Fruit fly (Drosophila melanogaster): Measurements from ENCODE around the gene heix.

DNA sequence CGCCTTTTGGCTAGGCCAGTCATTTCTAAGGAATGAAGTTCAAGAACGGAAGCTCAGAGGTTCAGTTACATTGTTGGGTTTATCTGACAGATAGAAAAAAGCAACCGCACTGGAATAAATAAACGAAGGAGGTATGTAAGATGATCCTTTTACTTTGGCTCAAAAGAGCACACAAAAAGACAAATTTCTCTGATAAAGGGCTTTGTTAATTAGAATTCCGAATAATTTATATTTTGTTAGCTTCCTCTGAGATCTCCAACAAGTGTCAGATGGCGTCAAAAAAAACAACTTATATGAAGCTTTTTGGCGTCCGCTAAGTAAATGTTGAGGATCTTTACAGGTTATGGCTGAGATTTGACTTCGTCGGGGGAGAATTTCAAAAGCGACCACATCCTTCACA, 38.1 kb upstream of the heix start, which contains the start of gene CG31817:
- TF ChIP-seq Sox102F (GFP tag; optimal IDR thresholded peaks at IDR 0.05) (no peak), CG3919 (GFP tag; optimal IDR thresholded peaks at IDR 0.05) (no peak), Hr39 (GFP tag; optimal IDR thresholded peaks at IDR 0.05) (no peak), CG6792 (GFP tag; optimal IDR thresholded peaks at IDR 0.05) (no peak), vri (GFP tag; optimal IDR thresholded peaks at IDR 0.05) (no peak), esn (GFP tag; optimal IDR thresholded peaks at IDR 0.05) (no peak), achi (GFP tag; optimal IDR thresholded peaks at IDR 0.05) (no peak), CG32006 (GFP tag; optimal IDR thresholded peaks at IDR 0.05) (no peak), CG6163 (GFP tag; IDR thresholded peaks at IDR 0.05) (no peak), Lpt (GFP tag; optimal IDR thresholded peaks at IDR 0.05) (no peak), Gug (GFP tag; IDR thresholded peaks at IDR 0.05) (no peak), Sox14 (GFP tag; optimal IDR thresholded peaks at IDR 0.05) (no peak), Eip93F (GFP tag; optimal IDR thresholded peaks at IDR 0.05) (no peak)

Measured in whole organism, prepupa.